Fruit fly (Drosophila melanogaster) whole organism, embryonic: ENCODE measurements around the gene CG31752.

ENCODE experiments used
- Adf1 ChIP-seq: fragments of 200-800 bp; sonication (Bioruptor generic); IDR thresholded peaks from 2 replicates; pipeline ENCODE4 v1.3.6; 2022; ENCODE audit warnings: missing biosample characterization, missing genetic modification characterization
- Blimp-1 ChIP-seq: fragments of 200-800 bp; sonication (Bioruptor generic); optimal IDR thresholded peaks from 3 replicates; lab custom pipeline; 2018; ENCODE audit warnings: missing biosample characterization, missing genetic modification characterization, mild to moderate bottlenecking, moderate library complexity, missing genetic modification reagents
- CG10321 ChIP-seq: fragments of 200-800 bp; sonication (Bioruptor generic); IDR thresholded peaks from 2 replicates; pipeline ENCODE4 v1.3.6; 2022; ENCODE audit warnings: missing biosample characterization, missing genetic modification characterization
- CG11093 ChIP-seq: fragments of 200-800 bp; sonication (Bioruptor generic); IDR thresholded peaks from 3 replicates; pipeline ENCODE4 v1.3.6; 2022; ENCODE audit warnings: missing biosample characterization, missing genetic modification characterization
- CG11560 ChIP-seq: fragments of 200-800 bp; sonication (Bioruptor generic); IDR thresholded peaks from 3 replicates; pipeline ENCODE4 v1.3.6; 2022; ENCODE audit warnings: missing biosample characterization, missing genetic modification characterization
- CG15269 ChIP-seq: fragments of 200-800 bp; sonication (Bioruptor generic); optimal IDR thresholded peaks from 2 replicates; lab custom pipeline; 2018; ENCODE audit warnings: missing biosample characterization, mild to moderate bottlenecking, missing genetic modification characterization, moderate library complexity
- CG17385 ChIP-seq: fragments of 200-800 bp; sonication (Bioruptor generic); optimal IDR thresholded peaks from 3 replicates; lab custom pipeline; 2018; ENCODE audit warnings: missing biosample characterization, mild to moderate bottlenecking, missing genetic modification characterization
- CG33213 ChIP-seq: fragments of 200-800 bp; sonication (Bioruptor generic); optimal IDR thresholded peaks from 3 replicates; lab custom pipeline; 2016; ENCODE audit warnings: missing biosample characterization, missing genetic modification characterization
- CG34224 ChIP-seq: fragments of 200-800 bp; sonication (Bioruptor generic); IDR thresholded peaks from 3 replicates; pipeline ENCODE4 v1.3.6; 2022; ENCODE audit warnings: missing biosample characterization, missing genetic modification characterization; ENCODE audit not compliant: partially characterized antibody
- CG4328 ChIP-seq: fragments of 200-800 bp; sonication (Bioruptor generic); optimal IDR thresholded peaks from 3 replicates; lab custom pipeline; 2017; ENCODE audit warnings: missing biosample characterization, missing genetic modification reagents, missing genetic modification characterization
- CG4424 ChIP-seq: fragments of 200-800 bp; sonication (Bioruptor generic); optimal IDR thresholded peaks from 3 replicates; lab custom pipeline; 2016; ENCODE audit warnings: missing biosample characterization, missing genetic modification characterization
- CG4617 ChIP-seq: fragments of 200-800 bp; sonication (Bioruptor generic); optimal IDR thresholded peaks from 3 replicates; lab custom pipeline; 2016; ENCODE audit warnings: missing biosample characterization, missing genetic modification characterization, borderline replicate concordance
- CG6791 ChIP-seq: fragments of 200-800 bp; sonication (Bioruptor generic); IDR thresholded peaks from 3 replicates; pipeline ENCODE4 v1.3.6; 2022; ENCODE audit warnings: missing biosample characterization, missing genetic modification characterization; ENCODE audit not compliant: partially characterized antibody
- CG8478 ChIP-seq: fragments of >200 bp; optimal IDR thresholded peaks from 2 replicates; lab custom pipeline; 2018
- CG9817 ChIP-seq: fragments of 200-800 bp; sonication (Bioruptor generic); optimal IDR thresholded peaks from 2 replicates; lab custom pipeline; 2018; ENCODE audit warnings: missing biosample characterization, mild to moderate bottlenecking, missing genetic modification characterization, moderate library complexity
- CrebB ChIP-seq: fragments of 200-800 bp; sonication (Bioruptor generic); optimal IDR thresholded peaks from 3 replicates; lab custom pipeline; 2018; ENCODE audit warnings: missing biosample characterization, mild to moderate bottlenecking, missing genetic modification characterization
- D19A ChIP-seq: fragments of 200-800 bp; optimal IDR thresholded peaks from 3 replicates; lab custom pipeline; 2019; ENCODE audit warnings: missing biosample characterization, mild to moderate bottlenecking, missing genetic modification characterization, moderate library complexity
- Dll ChIP-seq: fragments of 200-800 bp; sonication (Bioruptor generic); IDR thresholded peaks from 4 replicates; pipeline ENCODE4 v1.3.6; 2022; ENCODE audit warnings: missing biosample characterization, missing genetic modification characterization; ENCODE audit not compliant: partially characterized antibody
- Hsf ChIP-seq: fragments of 200-800 bp; sonication (Bioruptor generic); optimal IDR thresholded peaks from 3 replicates; lab custom pipeline; 2016; ENCODE audit warnings: missing biosample characterization, missing genetic modification characterization
- Max ChIP-seq: fragments of 200-800 bp; sonication (Bioruptor generic); optimal IDR thresholded peaks from 2 replicates; lab custom pipeline; 2016; ENCODE audit warnings: missing biosample characterization, mild to moderate bottlenecking, missing genetic modification characterization
- NC2β ChIP-seq: fragments of 200-800 bp; sonication (Bioruptor generic); optimal IDR thresholded peaks from 2 replicates; lab custom pipeline; 2016; ENCODE audit warnings: missing biosample characterization, missing genetic modification characterization
- Nf-YB ChIP-seq: fragments of 200-800 bp; sonication (Bioruptor generic); optimal IDR thresholded peaks from 3 replicates; lab custom pipeline; 2019; ENCODE audit warnings: missing biosample characterization, mild to moderate bottlenecking, missing genetic modification characterization, moderate library complexity
- Oli ChIP-seq: fragments of 200-800 bp; sonication (Bioruptor generic); optimal IDR thresholded peaks from 2 replicates; lab custom pipeline; 2018; ENCODE audit warnings: missing biosample characterization, mild to moderate bottlenecking, missing genetic modification characterization, moderate library complexity
- Optix ChIP-seq: fragments of 200-800 bp; sonication (Bioruptor generic); IDR thresholded peaks from 3 replicates; pipeline ENCODE4 v1.3.6; 2022; ENCODE audit warnings: missing biosample characterization, missing genetic modification characterization
- Pdp1 ChIP-seq, 2 experiments: fragments of 200-800 bp; sonication (Bioruptor generic); optimal IDR thresholded peaks; 3 replicates each; lab custom pipeline; 2016; ENCODE audit warnings: missing biosample characterization in 2 of 2, missing genetic modification characterization in 2 of 2, mild to moderate bottlenecking in 1 of 2, moderate library complexity in 1 of 2
- Rx ChIP-seq: fragments of 200-800 bp; sonication (Bioruptor generic); IDR thresholded peaks from 2 replicates; pipeline ENCODE4 v1.3.6; 2022; ENCODE audit warnings: missing biosample characterization, missing genetic modification characterization
- Sry-δ ChIP-seq: fragments of 200-800 bp; sonication (Bioruptor generic); optimal IDR thresholded peaks from 2 replicates; lab custom pipeline; 2016; ENCODE audit warnings: missing biosample characterization, missing genetic modification characterization
- btn ChIP-seq: fragments of 200-800 bp; sonication (Bioruptor generic); optimal IDR thresholded peaks from 2 replicates; lab custom pipeline; 2016; ENCODE audit warnings: missing biosample characterization, missing genetic modification characterization
- cad ChIP-seq: fragments of >200 bp; optimal IDR thresholded peaks from 2 replicates; lab custom pipeline; 2017; ENCODE audit warnings: missing biosample characterization, missing genetic modification characterization
- cg ChIP-seq: fragments of 200-800 bp; sonication (Bioruptor generic); optimal IDR thresholded peaks from 3 replicates; lab custom pipeline; 2019; ENCODE audit warnings: missing biosample characterization, mild to moderate bottlenecking, missing genetic modification characterization, moderate library complexity
- chinmo ChIP-seq: fragments of 200-800 bp; sonication (Bioruptor generic); IDR thresholded peaks from 4 replicates; pipeline ENCODE4 v1.3.6; 2022; ENCODE audit warnings: missing biosample characterization, missing genetic modification characterization; ENCODE audit not compliant: partially characterized antibody
- dysf ChIP-seq: fragments of 200-800 bp; sonication (Bioruptor generic); IDR thresholded peaks from 3 replicates; pipeline ENCODE4 v1.3.6; 2022; ENCODE audit warnings: missing biosample characterization, missing genetic modification characterization
- ewg ChIP-seq: fragments of 200-800 bp; sonication (Bioruptor generic); optimal IDR thresholded peaks from 3 replicates; lab custom pipeline; 2017; ENCODE audit warnings: mild to moderate bottlenecking, missing biosample characterization, missing genetic modification reagents, missing genetic modification characterization
- fru ChIP-seq: fragments of >200 bp; optimal IDR thresholded peaks from 2 replicates; lab custom pipeline; 2017
- gro ChIP-seq: fragments of 200-800 bp; sonication (Bioruptor generic); optimal IDR thresholded peaks from 2 replicates; lab custom pipeline; 2016; ENCODE audit warnings: missing biosample characterization, missing genetic modification characterization
- kay ChIP-seq: fragments of 200-800 bp; sonication (Bioruptor generic); optimal IDR thresholded peaks from 2 replicates; lab custom pipeline; 2016; ENCODE audit warnings: missing biosample characterization, missing genetic modification characterization
- klu ChIP-seq: fragments of 200-800 bp; sonication (Bioruptor generic); IDR thresholded peaks from 2 replicates; pipeline ENCODE4 v1.3.6; 2022; ENCODE audit warnings: missing biosample characterization, missing genetic modification characterization
- kni ChIP-seq: fragments of 200-800 bp; sonication (Bioruptor generic); optimal IDR thresholded peaks from 3 replicates; lab custom pipeline; 2017; ENCODE audit warnings: mild to moderate bottlenecking, missing biosample characterization, missing genetic modification reagents, missing genetic modification characterization
- lab ChIP-seq: fragments of 200-800 bp; sonication (Bioruptor generic); optimal IDR thresholded peaks from 3 replicates; lab custom pipeline; 2017; ENCODE audit warnings: missing biosample characterization, missing genetic modification characterization, mild to moderate bottlenecking, moderate library complexity, missing genetic modification reagents
- lmd ChIP-seq: fragments of 200-800 bp; sonication (Bioruptor generic); IDR thresholded peaks from 2 replicates; pipeline ENCODE4 v1.3.6; 2022; ENCODE audit warnings: missing biosample characterization, missing genetic modification characterization
- org-1 ChIP-seq: fragments of 200-800 bp; sonication (Bioruptor generic); optimal IDR thresholded peaks from 2 replicates; lab custom pipeline; 2017; ENCODE audit warnings: missing biosample characterization, missing genetic modification characterization
- pan ChIP-seq, 4 experiments: fragments of >200 bp in 3 of 4; fragments of 200-800 bp in 1 of 4; sonication (Bioruptor generic) in 1 of 4; optimal IDR thresholded peaks in 3 of 4; IDR thresholded peaks in 1 of 4; 2 replicates each; pipeline versions ENCODE4 v1.3.6 to Lab custom; 2017 to 2022; ENCODE audit warnings: missing biosample characterization in 2 of 4, missing genetic modification characterization in 2 of 4, mixed read lengths in 1 of 4
- pzg ChIP-seq: fragments of 200-800 bp; sonication (Bioruptor generic); optimal IDR thresholded peaks from 3 replicates; lab custom pipeline; 2018; ENCODE audit warnings: missing biosample characterization, mild to moderate bottlenecking, missing genetic modification characterization, moderate library complexity
- sd ChIP-seq: fragments of 200-800 bp; sonication (Bioruptor generic); optimal IDR thresholded peaks from 3 replicates; lab custom pipeline; 2018; ENCODE audit warnings: missing biosample characterization, mild to moderate bottlenecking, missing genetic modification characterization, moderate library complexity
- seq ChIP-seq: fragments of 200-800 bp; sonication (Bioruptor generic); IDR thresholded peaks from 2 replicates; pipeline ENCODE4 v1.3.6; 2022; ENCODE audit warnings: missing biosample characterization, missing genetic modification characterization
- sob ChIP-seq: fragments of 200-800 bp; sonication (Bioruptor generic); IDR thresholded peaks from 2 replicates; pipeline ENCODE4 v1.3.6; 2022; ENCODE audit warnings: missing biosample characterization, missing genetic modification characterization
- sr ChIP-seq: fragments of 200-800 bp; sonication (Bioruptor generic); IDR thresholded peaks from 3 replicates; pipeline ENCODE4 v1.3.6; 2022; ENCODE audit warnings: missing biosample characterization, missing genetic modification characterization
- sug ChIP-seq: fragments of 200-800 bp; optimal IDR thresholded peaks from 2 replicates; lab custom pipeline; 2019; ENCODE audit warnings: missing biosample characterization, mild to moderate bottlenecking, missing genetic modification characterization, moderate library complexity
- tna ChIP-seq: fragments of 200-800 bp; sonication (Bioruptor generic); IDR thresholded peaks from 2 replicates; pipeline ENCODE4 v1.3.6; 2022; ENCODE audit warnings: missing biosample characterization, missing genetic modification characterization; ENCODE audit not compliant: partially characterized antibody
- toy ChIP-seq: fragments of 200-800 bp; sonication (Bioruptor generic); IDR thresholded peaks from 2 replicates; pipeline ENCODE4 v1.3.6; 2022; ENCODE audit warnings: missing biosample characterization, missing genetic modification characterization
- yki ChIP-seq: fragments of >200 bp; optimal IDR thresholded peaks from 3 replicates; lab custom pipeline; 2018

CG31752 gene

dm6 chr2L:18795917-18796402 lies 45.1 kb downstream of the CG31752 start (continued):
- TF ChIP-seq tna (GFP tag; lab: Robert Waterston, UW) (no peak), btn (GFP tag; lab: Kevin White, UChicago) (no peak), pzg (GFP tag; lab: Kevin White, UChicago) (no peak), D19A (tag; lab: Kevin White, UChicago) (no peak), Rx (GFP tag; lab: Robert Waterston, UW) (no peak), CG9817 (tag; lab: Kevin White, UChicago) (no peak), Optix (GFP tag; lab: Robert Waterston, UW) (no peak), chinmo (GFP tag; lab: Robert Waterston, UW) (peak; percentile 80; the same call in 1 of the 4 replicates), toy (GFP tag; lab: Robert Waterston, UW) (no peak), CrebB (tag; lab: Kevin White, UChicago) (no peak), kay (no peak), sob (GFP tag; lab: Robert Waterston, UW) (no peak), Nf-YB (GFP tag; lab: Kevin White, UChicago) (peak; percentile 99), sd (tag; lab: Kevin White, UChicago) (no peak), CG11093 (GFP tag; lab: Robert Waterston, UW) (no peak), Blimp-1 (no peak), CG33213 (GFP tag; lab: Kevin White, UChicago) (no peak), cg (peak; percentile 89), CG4328 (GFP tag; lab: Kevin White, UChicago) (no peak), ewg (GFP tag; lab: Kevin White, UChicago) (peak; percentile 79), Dll (peak; percentile 54; the same call in 2 of the 4 replicates), Sry-δ (GFP tag; lab: Kevin White, UChicago) (no peak), CG15269 (tag; lab: Kevin White, UChicago) (no peak), pan (optimal IDR thresholded peaks at IDR 0.05; lab: Kevin White, UChicago) (no peak), pan (GFP tag; optimal IDR thresholded peaks at IDR 0.05 in 1 of 2, IDR thresholded peaks at IDR 0.05 in 1 of 2) (no peak), CG4424 (GFP tag; lab: Kevin White, UChicago) (no peak), CG34224 (GFP tag; lab: Robert Waterston, UW) (peak; percentile 40; the same call in 2 of the 3 replicates), seq (GFP tag; lab: Robert Waterston, UW) (peak; percentile 61; the same call in 1 of the 2 replicates), klu (GFP tag; lab: Robert Waterston, UW) (no peak), yki (lab: Kevin White, UChicago) (peak; percentile 2), dysf (GFP tag; lab: Robert Waterston, UW) (no peak), CG4617 (GFP tag; lab: Kevin White, UChicago) (no peak), CG17385 (GFP tag; lab: Kevin White, UChicago) (no peak), Oli (tag; lab: Kevin White, UChicago) (no peak), sug (tag; lab: Kevin White, UChicago) (peak; percentile 35), lmd (GFP tag; lab: Robert Waterston, UW) (no peak), Max (no peak), Hsf (no peak), CG6791 (GFP tag; lab: Robert Waterston, UW) (no peak), cad (GFP tag; lab: Kevin White, UChicago) (no peak), Pdp1 (GFP tag; optimal IDR thresholded peaks at IDR 0.05; lab: Kevin White, UChicago) (peak in 1 of 2 experiments; percentile 34), Adf1 (GFP tag; lab: Robert Waterston, UW) (no peak), kni (GFP tag; lab: Kevin White, UChicago) (no peak), CG11560 (tag; lab: Robert Waterston, UW) (no peak), CG8478 (lab: Kevin White, UChicago) (no peak), fru (lab: Kevin White, UChicago) (no peak), org-1 (GFP tag; lab: Kevin White, UChicago) (no peak), gro (GFP tag; lab: Kevin White, UChicago) (no peak), NC2β (GFP tag; lab: Kevin White, UChicago) (no peak), CG10321 (GFP tag; lab: Robert Waterston, UW) (no peak), sr (GFP tag; lab: Robert Waterston, UW) (peak; percentile 67; the same call in 2 of the 3 replicates), lab (GFP tag; lab: Kevin White, UChicago) (no peak)
